Fruit fly (Drosophila melanogaster): Measurements from ENCODE around the gene hd.

DNA sequence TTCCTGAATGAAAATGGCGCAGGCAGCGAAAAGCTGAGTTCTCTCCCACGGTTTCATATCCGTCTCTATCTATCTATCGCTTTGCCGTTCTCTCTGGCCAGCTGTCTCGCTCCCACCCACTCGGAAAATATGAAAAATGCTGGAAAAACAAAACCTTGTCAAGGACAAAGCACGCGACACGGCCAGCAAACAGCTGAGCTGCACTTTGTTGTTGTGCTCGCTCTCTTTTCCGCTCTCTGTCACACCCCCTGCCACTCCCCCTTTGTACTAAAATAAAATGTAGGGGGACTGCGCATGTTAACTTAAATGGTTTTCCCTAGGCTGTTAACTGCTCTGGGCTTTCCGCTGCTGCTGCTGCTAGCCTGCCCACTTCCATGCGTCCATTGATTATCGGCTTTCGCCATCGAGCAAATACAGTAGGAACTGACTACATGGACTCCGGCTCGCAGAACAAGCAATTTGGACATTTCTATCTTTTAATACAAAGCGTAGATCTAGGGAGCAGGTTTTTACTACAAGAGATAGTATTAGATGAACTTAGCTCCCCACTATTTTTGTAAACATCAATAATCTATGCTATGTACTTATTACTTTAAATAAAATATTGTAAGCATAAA is 27.9 kb downstream of the hd start:
- TF ChIP-seq GATAd (GFP tag; optimal IDR thresholded peaks at IDR 0.05) (no peak), psq (GFP tag; optimal IDR thresholded peaks at IDR 0.05) (no peak), sage (GFP tag; optimal IDR thresholded peaks at IDR 0.05) (no peak), Myc (optimal IDR thresholded peaks at IDR 0.05) (no peak), jim (GFP tag; optimal IDR thresholded peaks at IDR 0.05) (no peak), ey (GFP tag; optimal IDR thresholded peaks at IDR 0.05) (no peak), OdsH (GFP tag; optimal IDR thresholded peaks at IDR 0.05) (no peak), Hr83 (GFP tag; optimal IDR thresholded peaks at IDR 0.05; ENCODE audit: poor library complexity, severe bottlenecking) (no peak), Dfd (GFP tag; optimal IDR thresholded peaks at IDR 0.05) (no peak), usp (GFP tag; optimal IDR thresholded peaks at IDR 0.05) (no peak), fru (GFP tag; optimal IDR thresholded peaks at IDR 0.05) (no peak), pan (optimal IDR thresholded peaks at IDR 0.05) (no peak), foxo (GFP tag; optimal IDR thresholded peaks at IDR 0.05) (no peak), lola (GFP tag; optimal IDR thresholded peaks at IDR 0.05) (no peak)

Measured in whole organism, wandering third instar larva.